Worm (Caenorhabditis elegans): ENCODE data around the gene del-1.

del-1 gene

ce11 chrX:14320298-14320697 lies 52.4 kb downstream of the del-1 start, which contains the start of gene C11H1.9:
TSS of gene C11H1.9 (minus strand) at chrX:14320398.
- no peak for TF ChIP-seq nhr-80 (tag; optimal IDR thresholded peaks at IDR 0.05)
- no peak for TF ChIP-seq egrh-3 (GFP tag; IDR thresholded peaks at IDR 0.05)
- no peak for TF ChIP-seq let-526 (GFP tag; IDR thresholded peaks at IDR 0.05)
- TF ChIP-seq aptf-3 (GFP tag; IDR thresholded peaks at IDR 0.05): no peak
- no peak for TF ChIP-seq ztf-18 (tag; optimal IDR thresholded peaks at IDR 0.05)
- no peak for TF ChIP-seq somi-1 (GFP tag; optimal IDR thresholded peaks at IDR 0.05)

- no peak for TF ChIP-seq tlf-1 (GFP tag; optimal IDR thresholded peaks at IDR 0.05)
Observed at ce11 chrX:14322793-14323192, 54.9 kb downstream of the del-1 start.

- TF ChIP-seq Y56A3A.18 (GFP tag; IDR thresholded peaks at IDR 0.05) (no peak), nhr-90 (tag; optimal IDR thresholded peaks at IDR 0.05) (no peak), F52B5.7 (tag; optimal IDR thresholded peaks at IDR 0.05) (no peak), dox-1 (GFP tag; IDR thresholded peaks at IDR 0.05) (no peak), nfya-1 (tag; optimal IDR thresholded peaks at IDR 0.05; ENCODE audit: borderline replicate concordance, insufficient read depth) (no peak), rpc-1 (optimal IDR thresholded peaks at IDR 0.05) (no peak), rpc-1 (tag; optimal IDR thresholded peaks at IDR 0.05) (peak; percentile 14), madf-6 (GFP tag; IDR thresholded peaks at IDR 0.05) (peak; percentile 62; the same call in 1 of the 2 replicates), snpc-1.3 (tag; optimal IDR thresholded peaks at IDR 0.05; ENCODE audit: insufficient read depth) (peak; percentile 98), hmg-20 (GFP tag; IDR thresholded peaks at IDR 0.05) (no peak), D2030.7 (GFP tag; IDR thresholded peaks at IDR 0.05) (peak; percentile 59; the same call in 1 of the 2 replicates), ztf-25 (GFP tag; IDR thresholded peaks at IDR 0.05) (no peak), him-1 (tag; optimal IDR thresholded peaks at IDR 0.05) (peak; percentile 93), rcor-1 (GFP tag; IDR thresholded peaks at IDR 0.05) (peak; percentile 41; the same call in 1 of the 2 replicates), tbx-9 (tag; optimal IDR thresholded peaks at IDR 0.05; ENCODE audit: borderline replicate concordance) (no peak), lir-1 (GFP tag; conservative IDR thresholded peaks at IDR 0.05) (no peak), bed-2 (GFP tag; IDR thresholded peaks at IDR 0.05) (no peak), T07F8.4 (tag; optimal IDR thresholded peaks at IDR 0.05) (no peak), nhr-80 (tag; optimal IDR thresholded peaks at IDR 0.05) (no peak), somi-1 (GFP tag; optimal IDR thresholded peaks at IDR 0.05) (no peak), snpc-3.4 (tag; optimal IDR thresholded peaks at IDR 0.05) (peak; percentile 96), F57A8.1 (GFP tag; optimal IDR thresholded peaks at IDR 0.05) (no peak), egl-44 (GFP tag; IDR thresholded peaks at IDR 0.05) (no peak), attf-6 (GFP tag; IDR thresholded peaks at IDR 0.05) (peak; percentile 75), nfyb-1 (GFP tag; IDR thresholded peaks at IDR 0.05) (no peak), F37B4.10 (GFP tag; IDR thresholded peaks at IDR 0.05) (no peak), snpc-1.1 (tag; optimal IDR thresholded peaks at IDR 0.05; ENCODE audit: insufficient read depth) (peak; percentile 97), snpc-4 (GFP tag; optimal IDR thresholded peaks at IDR 0.05) (peak; percentile 97), snpc-4 (tag; optimal IDR thresholded peaks at IDR 0.05) (peak; percentile 89 to 98 (median 96)), B0035.1 (tag; optimal IDR thresholded peaks at IDR 0.05) (no peak), hmg-1.2 (GFP tag; IDR thresholded peaks at IDR 0.05) (peak; percentile 77; the same call in 1 of the 2 replicates), rec-8 (tag; optimal IDR thresholded peaks at IDR 0.05) (peak in 1 of 2 experiments; percentile 35), nfya-2 (GFP tag; IDR thresholded peaks at IDR 0.05) (no peak), atf-7 (tag; optimal IDR thresholded peaks at IDR 0.05) (no peak), pbrm-1 (GFP tag; IDR thresholded peaks at IDR 0.05) (peak; percentile 42), mxl-1 (tag; optimal IDR thresholded peaks at IDR 0.05) (no peak), aptf-2 (GFP tag; conservative IDR thresholded peaks at IDR 0.05) (peak; percentile 52; the same call in 1 of the 2 replicates), hrde-1 (tag; optimal IDR thresholded peaks at IDR 0.05; ENCODE audit: borderline replicate concordance) (peak; percentile 67)
Observed at ce11 chrX:14324289-14324688, 56.4 kb downstream of the del-1 start.

Measured in whole organism, young adult.